Fruit fly (Drosophila melanogaster): Measurements from ENCODE around the gene hng3.

The hng3 gene

DNA sequence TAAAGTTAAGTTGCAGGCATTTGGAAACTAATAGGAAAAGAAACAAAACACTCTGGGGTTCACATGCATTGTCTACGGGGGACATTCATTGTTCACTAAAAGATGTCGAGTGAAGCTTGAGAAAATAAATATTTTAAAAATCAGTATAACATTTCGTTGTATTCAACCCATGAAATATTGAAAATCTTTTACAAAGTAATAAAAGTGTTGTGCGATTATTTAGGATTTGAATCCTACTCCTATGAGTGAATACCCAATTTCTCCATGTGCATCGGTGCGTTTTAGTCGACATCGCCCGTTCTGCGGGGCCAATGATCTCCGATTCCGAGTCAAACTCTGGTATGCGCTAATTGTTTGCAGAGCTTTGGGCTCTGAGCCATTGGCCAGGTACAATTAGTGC, 677 bp downstream of the hng3 start:
- no peak for TF ChIP-seq ss (GFP tag; optimal IDR thresholded peaks at IDR 0.05)
- peak; percentile 1 for TF ChIP-seq net (GFP tag; optimal IDR thresholded peaks at IDR 0.05)
- peak; percentile 7 for TF ChIP-seq CG34406 (GFP tag; optimal IDR thresholded peaks at IDR 0.05)
- no peak for TF ChIP-seq Sox102F (GFP tag; optimal IDR thresholded peaks at IDR 0.05)
- no peak for TF ChIP-seq cyc (GFP tag; optimal IDR thresholded peaks at IDR 0.05)
- TF ChIP-seq CG6276 (GFP tag; optimal IDR thresholded peaks at IDR 0.05) = no peak
- TF ChIP-seq CG6792 (GFP tag; optimal IDR thresholded peaks at IDR 0.05) = no peak
- peak; percentile 27 for TF ChIP-seq lz (GFP tag; optimal IDR thresholded peaks at IDR 0.05)
- no peak for TF ChIP-seq Blimp-1 (GFP tag; optimal IDR thresholded peaks at IDR 0.05)
- no peak for TF ChIP-seq CG1621 (tag; optimal IDR thresholded peaks at IDR 0.05)
- peak in 1 of 2 experiments; percentile 4 for TF ChIP-seq salr (GFP tag; optimal IDR thresholded peaks at IDR 0.05)
- peak; percentile 34; the same call in 1 of the 3 replicates for TF ChIP-seq eg (GFP tag; IDR thresholded peaks at IDR 0.05)
- no peak for TF ChIP-seq CG3919 (GFP tag; optimal IDR thresholded peaks at IDR 0.05)
- TF ChIP-seq fkh (GFP tag; optimal IDR thresholded peaks at IDR 0.05) = no peak
- no peak for TF ChIP-seq Hr39 (GFP tag; optimal IDR thresholded peaks at IDR 0.05)
- no peak for TF ChIP-seq CG6854 (GFP tag; optimal IDR thresholded peaks at IDR 0.05)
- no peak for TF ChIP-seq spab (GFP tag; optimal IDR thresholded peaks at IDR 0.05)
- no peak for TF ChIP-seq CG3032 (tag; optimal IDR thresholded peaks at IDR 0.05)
- TF ChIP-seq CG11294 (GFP tag; IDR thresholded peaks at IDR 0.05) = 0 out of 2 replicates have a peak, but pooled peaks have one; percentile 23
- no peak for TF ChIP-seq Eip93F (GFP tag; optimal IDR thresholded peaks at IDR 0.05)
- no peak for TF ChIP-seq Ets96B (tag; optimal IDR thresholded peaks at IDR 0.05)
- no peak for TF ChIP-seq CG9139 (GFP tag; optimal IDR thresholded peaks at IDR 0.05)
- peak; percentile 29 for TF ChIP-seq Smox (GFP tag; optimal IDR thresholded peaks at IDR 0.05)
- TF ChIP-seq Eip78C (GFP tag) = peak; percentile 74
- TF ChIP-seq CG11762 (GFP tag; optimal IDR thresholded peaks at IDR 0.05; ENCODE audit: insufficient read depth) = no peak
- TF ChIP-seq CG7368 (GFP tag; optimal IDR thresholded peaks at IDR 0.05) = no peak
- no peak for TF ChIP-seq Sox14 (GFP tag; optimal IDR thresholded peaks at IDR 0.05)
- TF ChIP-seq fd85E (GFP tag; optimal IDR thresholded peaks at IDR 0.05) = no peak
- no peak for TF ChIP-seq fd59A (GFP tag; optimal IDR thresholded peaks at IDR 0.05)
- TF ChIP-seq CG6808 (GFP tag; optimal IDR thresholded peaks at IDR 0.05) = no peak
- no peak for TF ChIP-seq Hr38 (GFP tag; optimal IDR thresholded peaks at IDR 0.05)
- TF ChIP-seq Lpt (GFP tag; optimal IDR thresholded peaks at IDR 0.05) = peak; percentile 31
- no peak for TF ChIP-seq dsx (GFP tag; optimal IDR thresholded peaks at IDR 0.05; ENCODE audit: poor library complexity, severe bottlenecking)
- TF ChIP-seq CG10669 (GFP tag; optimal IDR thresholded peaks at IDR 0.05) = no peak
- no peak for TF ChIP-seq CG11902 (GFP tag; optimal IDR thresholded peaks at IDR 0.05)
- peak; percentile 10 for TF ChIP-seq esn (GFP tag; optimal IDR thresholded peaks at IDR 0.05)
- peak; percentile 52 for TF ChIP-seq Hr4 (GFP tag; optimal IDR thresholded peaks at IDR 0.05)
- no peak for TF ChIP-seq Ets21C (GFP tag; optimal IDR thresholded peaks at IDR 0.05)
- TF ChIP-seq Gug (GFP tag; IDR thresholded peaks at IDR 0.05) = no peak
- TF ChIP-seq vri (GFP tag; optimal IDR thresholded peaks at IDR 0.05) = no peak
- no peak for TF ChIP-seq topi (GFP tag; optimal IDR thresholded peaks at IDR 0.05)
- TF ChIP-seq CG15336 (GFP tag; IDR thresholded peaks at IDR 0.05) = peak; percentile 79
- TF ChIP-seq Met (GFP tag; optimal IDR thresholded peaks at IDR 0.05) = peak; percentile 47
- TF ChIP-seq CG16779 (tag; optimal IDR thresholded peaks at IDR 0.05) = no peak
- TF ChIP-seq CG32006 (GFP tag; optimal IDR thresholded peaks at IDR 0.05) = peak; percentile 63
- TF ChIP-seq OdsH (GFP tag; optimal IDR thresholded peaks at IDR 0.05) = peak; percentile 39
- TF ChIP-seq CG10631 (GFP tag; optimal IDR thresholded peaks at IDR 0.05) = peak; percentile 41
- peak; percentile 45 for TF ChIP-seq pdm3 (GFP tag; optimal IDR thresholded peaks at IDR 0.05)
- no peak for TF ChIP-seq CG31627 (GFP tag; optimal IDR thresholded peaks at IDR 0.05)
- peak; percentile 30 for TF ChIP-seq CG4318 (GFP tag; optimal IDR thresholded peaks at IDR 0.05)
- peak; percentile 3 for TF ChIP-seq dac (GFP tag; optimal IDR thresholded peaks at IDR 0.05)
- TF ChIP-seq CG8632 (GFP tag; optimal IDR thresholded peaks at IDR 0.05) = no peak

All from whole organism, prepupa.